Worm (Caenorhabditis elegans): ENCODE data around the gene gei-3.

The gei-3 gene

DNA sequence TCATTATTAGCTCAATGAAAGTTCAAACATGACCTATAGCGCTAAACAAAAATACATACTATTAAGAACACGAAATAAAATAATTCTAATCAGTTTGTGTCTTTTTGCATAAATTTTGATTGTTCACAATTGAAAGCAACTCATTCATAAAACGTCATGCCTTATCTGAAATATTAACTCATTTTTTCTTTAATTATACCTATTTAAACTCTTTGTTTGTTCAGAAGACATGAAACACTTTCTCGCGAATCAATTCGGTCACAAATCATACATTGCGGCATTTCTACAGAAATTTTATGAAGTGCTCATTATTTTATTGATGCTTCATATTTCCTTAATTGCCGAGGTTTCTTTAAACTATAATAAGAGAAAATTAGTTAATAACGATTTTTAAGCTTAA is 6.5 kb downstream of the gei-3 start:
- TF ChIP-seq ttx-3 (tag; optimal IDR thresholded peaks at IDR 0.05): no peak
- no peak for TF ChIP-seq ceh-19 (GFP tag; optimal IDR thresholded peaks at IDR 0.05)
- no peak for TF ChIP-seq dve-1 (tag; optimal IDR thresholded peaks at IDR 0.05)
- TF ChIP-seq fkh-10 (GFP tag; optimal IDR thresholded peaks at IDR 0.05): no peak
- TF ChIP-seq ceh-14 (tag; optimal IDR thresholded peaks at IDR 0.05): no peak
- no peak for TF ChIP-seq unc-86 (tag; optimal IDR thresholded peaks at IDR 0.05)
- TF ChIP-seq nhr-232 (tag; optimal IDR thresholded peaks at IDR 0.05): no peak
- no peak for TF ChIP-seq pag-3 (tag; optimal IDR thresholded peaks at IDR 0.05; ENCODE audit: borderline replicate concordance)
- no peak for TF ChIP-seq Y22D7AL.16 (tag; optimal IDR thresholded peaks at IDR 0.05)
- TF ChIP-seq hlh-30 (tag; optimal IDR thresholded peaks at IDR 0.05; ENCODE audit: insufficient read depth): no peak
- TF ChIP-seq ceh-31 (tag; optimal IDR thresholded peaks at IDR 0.05): no peak

DNA sequence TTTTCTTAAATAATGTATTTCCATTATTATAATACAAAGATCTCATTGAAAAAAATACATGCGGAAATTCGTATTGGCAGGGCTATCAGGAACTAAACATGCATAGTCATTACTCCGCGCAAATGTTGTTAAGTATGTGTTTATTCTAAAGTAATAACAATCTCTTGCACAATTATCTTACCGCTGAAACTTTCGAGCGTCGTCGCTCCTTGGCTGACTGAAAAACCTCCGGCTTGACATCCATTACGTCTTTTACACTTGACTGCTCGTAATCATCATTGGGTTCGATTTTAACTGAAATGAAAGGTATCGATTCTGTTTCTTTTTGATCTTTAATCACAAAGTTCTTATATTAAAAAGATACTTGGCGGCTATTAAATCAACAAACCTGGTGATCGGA is 13.6 kb downstream of the gei-3 start:
- TF ChIP-seq rnt-1 (tag; optimal IDR thresholded peaks at IDR 0.05): no peak

DNA sequence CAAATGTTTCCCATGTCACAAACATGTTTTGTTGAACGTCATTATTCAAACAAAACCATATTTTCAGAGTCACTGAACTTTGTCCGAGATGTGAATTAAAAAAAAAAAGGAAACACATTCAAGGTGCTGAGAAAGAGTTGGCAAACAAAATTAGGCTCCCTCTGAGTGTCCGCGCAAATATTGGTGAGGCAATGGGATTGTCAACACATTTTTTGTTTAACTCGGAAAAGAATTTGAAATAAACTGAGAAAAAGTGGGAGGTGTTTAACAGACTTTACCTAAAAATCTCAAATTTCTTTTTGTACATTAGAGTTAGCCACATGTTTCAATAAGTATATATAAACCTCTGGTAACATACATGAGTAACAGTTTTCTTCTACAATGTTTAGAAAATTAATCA is 19.6 kb downstream of the gei-3 start, which contains the start of gene abf-6:
abf-6 (plus strand) TSS at position 323 of the 400 bp plus-strand sequence.
- TF ChIP-seq fkh-6 (tag; optimal IDR thresholded peaks at IDR 0.05) (no peak), pqm-1 (tag; optimal IDR thresholded peaks at IDR 0.05) (no peak), tbx-7 (tag; optimal IDR thresholded peaks at IDR 0.05) (no peak), che-1 (tag; optimal IDR thresholded peaks at IDR 0.05) (no peak), unc-3 (GFP tag; conservative IDR thresholded peaks at IDR 0.05) (no peak), unc-3 (tag; optimal IDR thresholded peaks at IDR 0.05) (no peak), unc-55 (GFP tag; optimal IDR thresholded peaks at IDR 0.05) (no peak), ceh-31 (tag; optimal IDR thresholded peaks at IDR 0.05) (no peak), gmeb-2 (tag; optimal IDR thresholded peaks at IDR 0.05) (no peak), ceh-24 (tag; optimal IDR thresholded peaks at IDR 0.05) (no peak), ceh-2 (tag; optimal IDR thresholded peaks at IDR 0.05) (no peak), elt-2 (tag; optimal IDR thresholded peaks at IDR 0.05) (no peak), ceh-48 (tag; optimal IDR thresholded peaks at IDR 0.05) (no peak), madf-2 (tag; optimal IDR thresholded peaks at IDR 0.05) (no peak), pag-3 (tag; optimal IDR thresholded peaks at IDR 0.05; ENCODE audit: borderline replicate concordance) (no peak), syd-9 (tag; optimal IDR thresholded peaks at IDR 0.05) (no peak), ets-4 (tag; optimal IDR thresholded peaks at IDR 0.05) (no peak), hlh-15 (tag; optimal IDR thresholded peaks at IDR 0.05) (no peak)

DNA sequence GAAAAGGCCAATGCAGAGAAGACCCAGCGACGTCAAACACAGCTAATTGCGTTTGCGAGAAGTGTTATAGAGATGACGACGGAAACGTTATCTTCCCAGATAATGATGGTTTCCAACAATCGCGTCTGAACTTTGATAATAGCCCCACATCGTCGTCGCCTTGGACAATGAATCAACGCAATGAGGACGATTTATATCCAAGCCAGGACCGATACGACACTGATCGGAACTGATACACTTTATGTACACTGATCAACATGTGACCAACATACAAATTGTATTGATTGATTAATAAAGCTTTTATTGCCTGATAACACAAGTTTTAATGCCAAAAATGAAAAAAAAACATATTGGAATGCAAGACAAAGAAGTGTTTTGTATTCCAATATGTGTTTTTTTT is 20.4 kb downstream of the gei-3 start:
- TF ChIP-seq sox-2 (GFP tag; IDR thresholded peaks at IDR 0.05) (no peak), unc-3 (GFP tag; conservative IDR thresholded peaks at IDR 0.05) (no peak), unc-3 (tag; optimal IDR thresholded peaks at IDR 0.05) (no peak), ceh-30 (tag; optimal IDR thresholded peaks at IDR 0.05) (no peak), ahr-1 (tag; optimal IDR thresholded peaks at IDR 0.05) (no peak), pax-1 (tag; optimal IDR thresholded peaks at IDR 0.05) (no peak), hlh-30 (tag; optimal IDR thresholded peaks at IDR 0.05; ENCODE audit: insufficient read depth) (no peak), hlh-6 (tag; optimal IDR thresholded peaks at IDR 0.05) (no peak), elt-4 (tag; optimal IDR thresholded peaks at IDR 0.05) (no peak), zip-5 (tag; optimal IDR thresholded peaks at IDR 0.05) (no peak), ceh-6 (GFP tag; optimal IDR thresholded peaks at IDR 0.05) (no peak), ceh-48 (tag; optimal IDR thresholded peaks at IDR 0.05) (no peak), eyg-1 (tag; optimal IDR thresholded peaks at IDR 0.05) (no peak), mec-3 (tag; optimal IDR thresholded peaks at IDR 0.05; ENCODE audit: borderline replicate concordance) (no peak), unc-55 (GFP tag; optimal IDR thresholded peaks at IDR 0.05) (no peak), C38D4.7 (GFP tag; optimal IDR thresholded peaks at IDR 0.05) (no peak), sox-4 (tag; optimal IDR thresholded peaks at IDR 0.05) (no peak), ceh-19 (GFP tag; optimal IDR thresholded peaks at IDR 0.05) (no peak), ceh-31 (tag; optimal IDR thresholded peaks at IDR 0.05) (no peak), odd-2 (tag; optimal IDR thresholded peaks at IDR 0.05) (no peak), pha-4 (tag; optimal IDR thresholded peaks at IDR 0.05) (no peak)

Data from whole organism, late embryonic.